Fruit fly (Drosophila melanogaster): ENCODE results near the gene CG43774.

The CG43774 gene

dm6 chr2L:4045185-4045814, 36.8 kb downstream of the CG43774 start (continued):
- TF ChIP-seq D19B (GFP tag; optimal IDR thresholded peaks at IDR 0.05) (no peak), D (optimal IDR thresholded peaks at IDR 0.05) (no peak), D (GFP tag; optimal IDR thresholded peaks at IDR 0.05) (peak; percentile 70), pfk (GFP tag; optimal IDR thresholded peaks at IDR 0.05) (no peak), CG13287 (GFP tag; IDR thresholded peaks at IDR 0.05; ENCODE audit: partially characterized antibody) (no peak), gfzf (GFP tag; optimal IDR thresholded peaks at IDR 0.05) (no peak), Mes4 (GFP tag; optimal IDR thresholded peaks at IDR 0.05) (peak; percentile 63), Ravus (GFP tag; IDR thresholded peaks at IDR 0.05) (no peak), toy (GFP tag; IDR thresholded peaks at IDR 0.05) (no peak), CG2199 (GFP tag; IDR thresholded peaks at IDR 0.05) (no peak), maf-S (GFP tag; optimal IDR thresholded peaks at IDR 0.05) (no peak), Usf (GFP tag; optimal IDR thresholded peaks at IDR 0.05) (no peak), sens (GFP tag) (peak; percentile 97), CG11504 (tag; optimal IDR thresholded peaks at IDR 0.05) (peak; percentile 68), Opbp (GFP tag; IDR thresholded peaks at IDR 0.05; ENCODE audit: partially characterized antibody) (no peak), CG1602 (GFP tag; optimal IDR thresholded peaks at IDR 0.05) (peak; percentile 68), Jarid2 (GFP tag; optimal IDR thresholded peaks at IDR 0.05) (no peak), CG8924 (tag; optimal IDR thresholded peaks at IDR 0.05) (peak; percentile 52), CG30431 (GFP tag; optimal IDR thresholded peaks at IDR 0.05) (peak; percentile 35), CG34224 (GFP tag; IDR thresholded peaks at IDR 0.05; ENCODE audit: partially characterized antibody) (no peak), salm (tag; optimal IDR thresholded peaks at IDR 0.05) (peak; percentile 12), CG3407 (GFP tag; optimal IDR thresholded peaks at IDR 0.05) (peak; percentile 75), CG17829 (tag; optimal IDR thresholded peaks at IDR 0.05) (peak; percentile 82), psq (GFP tag; optimal IDR thresholded peaks at IDR 0.05) (peak; percentile 41), Hey (tag; optimal IDR thresholded peaks at IDR 0.05) (no peak), ssp (GFP tag; IDR thresholded peaks at IDR 0.05) (peak; percentile 52), CG13624 (GFP tag; optimal IDR thresholded peaks at IDR 0.05) (no peak), hbn (GFP tag; IDR thresholded peaks at IDR 0.05; ENCODE audit: partially characterized antibody) (no peak), CG7357 (GFP tag; IDR thresholded peaks at IDR 0.05) (peak; percentile 21; the same call in 1 of the 3 replicates), CG7839 (tag; optimal IDR thresholded peaks at IDR 0.05) (peak; percentile 63), eve (GFP tag; optimal IDR thresholded peaks at IDR 0.05) (peak in 1 of 2 experiments; percentile 66), B-H1 (GFP tag; IDR thresholded peaks at IDR 0.05) (peak; percentile 51; the same call in 2 of the 3 replicates), Nf-YA (GFP tag; IDR thresholded peaks at IDR 0.05) (no peak), CG2712 (tag; optimal IDR thresholded peaks at IDR 0.05) (peak; percentile 87), gcm (GFP tag; optimal IDR thresholded peaks at IDR 0.05) (peak; percentile 50), slp2 (GFP tag; optimal IDR thresholded peaks at IDR 0.05) (peak; percentile 25), bowl (GFP tag; IDR thresholded peaks at IDR 0.05) (no peak), Sin3A (optimal IDR thresholded peaks at IDR 0.05) (no peak), CG3995 (GFP tag; optimal IDR thresholded peaks at IDR 0.05) (no peak), ro (GFP tag; IDR thresholded peaks at IDR 0.05) (peak; percentile 17; the same call in 1 of the 2 replicates), CG2202 (tag; optimal IDR thresholded peaks at IDR 0.05) (peak; percentile 80), caup (GFP tag; optimal IDR thresholded peaks at IDR 0.05; ENCODE audit: severe bottlenecking) (no peak), CG15696 (tag; optimal IDR thresholded peaks at IDR 0.05) (peak; percentile 54), Camta (GFP tag; optimal IDR thresholded peaks at IDR 0.05) (peak; percentile 37), Hmr (GFP tag; optimal IDR thresholded peaks at IDR 0.05) (no peak), CG8478 (optimal IDR thresholded peaks at IDR 0.05) (no peak), CG43689 (GFP tag; IDR thresholded peaks at IDR 0.05) (no peak), bab2 (GFP tag; optimal IDR thresholded peaks at IDR 0.05) (peak; percentile 52), CG8290 (GFP tag; optimal IDR thresholded peaks at IDR 0.05) (no peak), CG8290 (tag; optimal IDR thresholded peaks at IDR 0.05) (no peak), oc (tag; optimal IDR thresholded peaks at IDR 0.05) (peak; percentile 35), usp (GFP tag; optimal IDR thresholded peaks at IDR 0.05) (no peak)
